Worm (Caenorhabditis elegans) whole organism, L4 larva: ENCODE results near the gene nsph-1.1.
A peak's percentile ranks its signal among the peaks of the same experiment; 100 is the strongest.

Source experiments
- F10B5.3 ChIP-seq: sonication (generic microtip); optimal IDR thresholded peaks from 2 replicates; lab custom pipeline; 2016; ENCODE audit warnings: mild to moderate bottlenecking, missing genetic modification characterization, missing compliant biosample characterization
- F26F4.8 ChIP-seq: fragments of 200-800 bp; sonication (Bioruptor generic); conservative IDR thresholded peaks from 2 replicates; pipeline ENCODE4 v1.3.6; 2022; ENCODE audit warnings: missing genetic modification characterization, missing compliant biosample characterization
- F49E8.2 ChIP-seq: sonication (generic microtip); optimal IDR thresholded peaks from 2 replicates; lab custom pipeline; 2016; ENCODE audit warnings: missing compliant biosample characterization, mild to moderate bottlenecking, missing genetic modification characterization, borderline replicate concordance
- T20F7.1 ChIP-seq: fragments of 200-800 bp; sonication (Bioruptor generic); optimal IDR thresholded peaks from 2 replicates; lab custom pipeline; 2018; ENCODE audit warnings: mild to moderate bottlenecking, missing genetic modification characterization, missing compliant biosample characterization
- Y105C5A.15 ChIP-seq: fragments of 200-800 bp; sonication (Bioruptor generic); IDR thresholded peaks from 2 replicates; pipeline ENCODE4 v1.3.6; 2022; ENCODE audit warnings: missing genetic modification characterization, missing compliant biosample characterization
- Y5F2A.4 ChIP-seq: fragments of 200-800 bp; sonication (Bioruptor generic); optimal IDR thresholded peaks from 2 replicates; lab custom pipeline; 2018; ENCODE audit warnings: mild to moderate bottlenecking, missing genetic modification characterization, missing compliant biosample characterization
- aly-2 ChIP-seq: sonication (generic microtip); optimal IDR thresholded peaks from 2 replicates; lab custom pipeline; 2018; ENCODE audit warnings: missing biosample characterization, missing genetic modification characterization
- ama-1 ChIP-seq: fragments of 150-350 bp; optimal IDR thresholded peaks from 2 replicates; lab custom pipeline; 2014; ENCODE audit warnings: inconsistent platforms, mixed read lengths
- arid-1 ChIP-seq: fragments of 200-800 bp; sonication (Bioruptor generic); conservative IDR thresholded peaks from 2 replicates; pipeline ENCODE4 v1.3.6; 2022; ENCODE audit warnings: missing genetic modification reagents, missing genetic modification characterization, missing compliant biosample characterization
- attf-4 ChIP-seq: sonication (generic microtip); optimal IDR thresholded peaks from 3 replicates; lab custom pipeline; 2017; ENCODE audit warnings: missing biosample characterization, missing genetic modification characterization
- ceh-20 ChIP-seq: fragments of 200-800 bp; sonication (Bioruptor generic); IDR thresholded peaks from 2 replicates; pipeline ENCODE4 v1.3.6; 2022; ENCODE audit warnings: missing genetic modification reagents, missing genetic modification characterization, missing compliant biosample characterization
- ceh-32 ChIP-seq: sonication (generic microtip); optimal IDR thresholded peaks from 2 replicates; lab custom pipeline; 2016; ENCODE audit warnings: mild to moderate bottlenecking, missing genetic modification characterization, missing compliant biosample characterization; ENCODE audit not compliant: poor library complexity
- ceh-44 ChIP-seq: fragments of 200-800 bp; sonication (Bioruptor generic); IDR thresholded peaks from 2 replicates; pipeline ENCODE4 v1.3.6; 2022; ENCODE audit warnings: missing genetic modification reagents, missing genetic modification characterization, missing compliant biosample characterization
- ceh-62 ChIP-seq: sonication (generic microtip); optimal IDR thresholded peaks from 2 replicates; lab custom pipeline; 2017; ENCODE audit warnings: missing biosample characterization, missing genetic modification characterization
- daf-12 ChIP-seq: fragments of 150-350 bp; optimal IDR thresholded peaks from 2 replicates; lab custom pipeline; 2014; ENCODE audit warnings: missing biosample characterization, missing genetic modification reagents, missing genetic modification characterization
- dmd-6 ChIP-seq: fragments of 200-800 bp; sonication (Bioruptor generic); IDR thresholded peaks from 2 replicates; pipeline ENCODE4 v1.3.6; 2022; ENCODE audit warnings: missing genetic modification reagents, missing genetic modification characterization, missing compliant biosample characterization
- dmd-9 ChIP-seq: fragments of 200-800 bp; sonication (Bioruptor generic); IDR thresholded peaks from 2 replicates; pipeline ENCODE4 v1.3.6; 2022; ENCODE audit warnings: missing genetic modification reagents, missing genetic modification characterization, missing compliant biosample characterization
- dpl-1 ChIP-seq: fragments of 150-350 bp; optimal IDR thresholded peaks from 2 replicates; lab custom pipeline; 2014; ENCODE audit warnings: missing biosample characterization, missing genetic modification reagents, missing genetic modification characterization
- duxl-1 ChIP-seq: sonication (generic microtip); optimal IDR thresholded peaks from 2 replicates; lab custom pipeline; 2016; ENCODE audit warnings: mild to moderate bottlenecking, missing genetic modification characterization, moderate library complexity, missing compliant biosample characterization; ENCODE audit not compliant: poor library complexity
- dve-1 ChIP-seq: sonication (generic microtip); optimal IDR thresholded peaks from 2 replicates; lab custom pipeline; 2017; ENCODE audit warnings: antibody characterized with exemption, mild to moderate bottlenecking, missing genetic modification characterization, missing compliant biosample characterization; ENCODE audit not compliant: insufficient read depth
- egl-43 ChIP-seq: fragments of 200-800 bp; sonication (Bioruptor generic); IDR thresholded peaks from 2 replicates; pipeline ENCODE4 v1.3.6; 2022; ENCODE audit warnings: missing genetic modification reagents, missing genetic modification characterization, missing compliant biosample characterization
- gei-8 ChIP-seq: fragments of 200-800 bp; sonication (Bioruptor generic); optimal IDR thresholded peaks from 2 replicates; lab custom pipeline; 2018; ENCODE audit warnings: mild to moderate bottlenecking, missing genetic modification characterization, missing compliant biosample characterization
- hlh-11 ChIP-seq: fragments of 200-800 bp; sonication (Bioruptor generic); optimal IDR thresholded peaks from 2 replicates; lab custom pipeline; 2018; ENCODE audit warnings: mild to moderate bottlenecking, missing genetic modification characterization, missing compliant biosample characterization
- jun-1 ChIP-seq: fragments of 150-350 bp; optimal IDR thresholded peaks from 2 replicates; lab custom pipeline; 2014; ENCODE audit warnings: missing biosample characterization, missing genetic modification reagents, missing genetic modification characterization
- lim-7 ChIP-seq: fragments of 200-800 bp; sonication (Bioruptor generic); IDR thresholded peaks from 2 replicates; pipeline ENCODE4 v1.3.6; 2022; ENCODE audit warnings: missing genetic modification characterization, missing compliant biosample characterization
- lin-1 ChIP-seq: fragments of 200-800 bp; sonication (Bioruptor generic); IDR thresholded peaks from 2 replicates; pipeline ENCODE4 v1.3.6; 2022; ENCODE audit warnings: missing genetic modification reagents, missing genetic modification characterization, missing compliant biosample characterization
- lin-15B ChIP-seq: fragments of 150-350 bp; sonication (generic microtip); optimal IDR thresholded peaks from 3 replicates; lab custom pipeline; 2014; ENCODE audit warnings: missing biosample characterization, missing genetic modification characterization
- lin-38 ChIP-seq: fragments of 200-800 bp; sonication (Bioruptor generic); IDR thresholded peaks from 2 replicates; pipeline ENCODE4 v1.3.6; 2022; ENCODE audit warnings: missing genetic modification reagents, missing genetic modification characterization, missing compliant biosample characterization
- lir-3 ChIP-seq: sonication (generic microtip); optimal IDR thresholded peaks from 2 replicates; lab custom pipeline; 2016; ENCODE audit warnings: mild to moderate bottlenecking, missing genetic modification characterization, missing compliant biosample characterization
- lsy-2 ChIP-seq, 2 experiments: fragments of 150-350 bp in 1 of 2; sonication (generic microtip) in 1 of 2; optimal IDR thresholded peaks; 2 replicates each; lab custom pipeline; 2014 to 2017; ENCODE audit warnings: missing biosample characterization in 2 of 2, missing genetic modification characterization in 2 of 2
- mep-1 ChIP-seq: fragments of 150-350 bp; sonication (generic microtip); optimal IDR thresholded peaks from 3 replicates; lab custom pipeline; 2014; ENCODE audit warnings: missing biosample characterization, missing genetic modification characterization
- mes-2 ChIP-seq: sonication (generic microtip); optimal IDR thresholded peaks from 2 replicates; lab custom pipeline; 2016; ENCODE audit warnings: missing genotype, mild to moderate bottlenecking, missing genetic modification characterization, missing compliant biosample characterization; ENCODE audit not compliant: poor library complexity, severe bottlenecking
- nhr-11 ChIP-seq: fragments of 150-350 bp; optimal IDR thresholded peaks from 2 replicates; lab custom pipeline; 2014; ENCODE audit warnings: missing biosample characterization, missing genetic modification characterization
- nhr-25 ChIP-seq: sonication (generic microtip); optimal IDR thresholded peaks from 2 replicates; lab custom pipeline; 2017; ENCODE audit warnings: missing genetic modification characterization, mild to moderate bottlenecking, missing compliant biosample characterization, antibody characterized with exemption, moderate library complexity, borderline replicate concordance; ENCODE audit not compliant: insufficient read depth
- nhr-28 ChIP-seq: fragments of 150-350 bp; optimal IDR thresholded peaks from 2 replicates; lab custom pipeline; 2014; ENCODE audit warnings: missing biosample characterization, missing genetic modification characterization
- nhr-42 ChIP-seq: fragments of 200-800 bp; sonication (Bioruptor generic); IDR thresholded peaks from 2 replicates; pipeline ENCODE4 v1.3.6; 2022; ENCODE audit warnings: missing genetic modification characterization, missing compliant biosample characterization
- nhr-6 ChIP-seq: fragments of 150-350 bp; optimal IDR thresholded peaks from 2 replicates; lab custom pipeline; 2014; ENCODE audit warnings: missing biosample characterization, missing genetic modification characterization
- pqm-1 ChIP-seq: sonication (generic microtip); optimal IDR thresholded peaks from 2 replicates; lab custom pipeline; 2017; ENCODE audit warnings: missing biosample characterization, missing genetic modification characterization
- sdz-12 ChIP-seq: fragments of 200-800 bp; sonication (Bioruptor generic); optimal IDR thresholded peaks from 2 replicates; lab custom pipeline; 2018; ENCODE audit warnings: mild to moderate bottlenecking, missing genetic modification characterization, missing compliant biosample characterization
- snpc-1.2 ChIP-seq: fragments of 200-800 bp; sonication (Bioruptor generic); IDR thresholded peaks from 2 replicates; pipeline ENCODE4 v1.3.6; 2022; ENCODE audit warnings: missing genetic modification reagents, missing genetic modification characterization, missing compliant biosample characterization
- spr-1 ChIP-seq: sonication (generic microtip); optimal IDR thresholded peaks from 2 replicates; lab custom pipeline; 2016; ENCODE audit warnings: mild to moderate bottlenecking, missing genetic modification characterization, missing compliant biosample characterization
- tag-97 ChIP-seq: fragments of 200-800 bp; sonication (Bioruptor generic); IDR thresholded peaks from 2 replicates; pipeline ENCODE4 v1.3.6; 2022; ENCODE audit warnings: missing genetic modification characterization, missing compliant biosample characterization
- tra-1 ChIP-seq: fragments of 200-800 bp; sonication (Bioruptor generic); IDR thresholded peaks from 2 replicates; pipeline ENCODE4 v1.3.6; 2022; ENCODE audit warnings: missing genetic modification reagents, missing genetic modification characterization, missing compliant biosample characterization
- unc-130 ChIP-seq: sonication (generic microtip); optimal IDR thresholded peaks from 2 replicates; lab custom pipeline; 2016; ENCODE audit warnings: missing genetic modification reagents, missing genetic modification characterization, missing compliant biosample characterization
- unc-39 ChIP-seq: sonication (generic microtip); optimal IDR thresholded peaks from 2 replicates; lab custom pipeline; 2017; ENCODE audit warnings: missing biosample characterization, missing genetic modification characterization
- zfp-3 ChIP-seq: fragments of 200-800 bp; sonication (Bioruptor generic); conservative IDR thresholded peaks from 2 replicates; pipeline ENCODE4 v1.3.6; 2022; ENCODE audit warnings: missing genetic modification reagents, missing genetic modification characterization, missing compliant biosample characterization
- zip-11 ChIP-seq: fragments of 200-800 bp; sonication (Bioruptor generic); IDR thresholded peaks from 2 replicates; pipeline ENCODE4 v1.3.6; 2022; ENCODE audit warnings: missing genetic modification characterization, missing compliant biosample characterization
- zip-2 ChIP-seq: fragments of 150-350 bp; optimal IDR thresholded peaks from 2 replicates; lab custom pipeline; 2014; ENCODE audit warnings: missing biosample characterization, missing genetic modification characterization
- ztf-7 ChIP-seq: fragments of 150-350 bp; optimal IDR thresholded peaks from 2 replicates; lab custom pipeline; 2014; ENCODE audit warnings: missing biosample characterization, missing genetic modification characterization

The nsph-1.1 gene

DNA sequence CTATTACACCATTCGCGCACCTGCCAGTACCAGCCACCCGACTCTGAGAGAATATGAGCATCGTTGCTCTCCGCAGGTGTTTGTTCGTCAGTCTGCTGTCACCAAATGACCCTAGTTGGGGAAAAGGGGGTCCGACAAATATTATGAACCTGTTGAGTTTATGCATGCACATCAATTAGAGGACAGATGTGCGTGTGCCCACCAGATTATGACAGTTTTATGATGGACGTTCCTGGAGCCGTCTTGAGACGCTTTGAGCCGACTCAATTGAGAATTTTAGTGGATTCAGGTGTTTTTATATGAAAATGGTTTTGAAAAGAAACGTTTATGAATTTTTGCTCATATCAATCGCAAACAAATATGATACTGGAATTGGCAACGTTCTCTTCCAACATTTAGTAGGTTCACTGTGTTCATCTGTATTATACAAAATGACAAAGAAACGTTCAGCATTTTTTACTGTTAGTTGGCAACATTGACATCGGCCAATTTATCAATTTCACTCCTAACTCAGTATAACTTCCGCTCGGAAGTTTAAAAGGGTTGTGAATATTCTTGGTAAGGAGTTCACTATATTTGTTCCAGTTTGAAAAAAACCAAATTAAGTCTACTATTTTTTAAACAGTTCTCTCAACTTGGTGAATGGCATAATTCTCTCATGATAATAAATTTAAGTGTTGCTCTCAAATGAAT, 19.2 kb upstream of the nsph-1.1 start (continued):
- TF ChIP-seq nhr-42 (GFP tag; lab: Robert Waterston, UW) (peak; percentile 54), ceh-20 (GFP tag; lab: Robert Waterston, UW) (peak; percentile 78; the same call in 1 of the 2 replicates), Y5F2A.4 (GFP tag; lab: Kevin White, UChicago) (peak; percentile 42), jun-1 (tag; lab: Kevin White, UChicago) (no peak), T20F7.1 (peak; percentile 68), dmd-9 (GFP tag; lab: Robert Waterston, UW) (no peak; the same call in 1 of the 2 replicates), duxl-1 (tag; lab: Kevin White, UChicago) (peak; percentile 83), attf-4 (tag; lab: Kevin White, UChicago) (no peak), ceh-32 (tag; lab: Kevin White, UChicago) (no peak), nhr-25 (peak; percentile 67), egl-43 (GFP tag; lab: Robert Waterston, UW) (0 out of 2 replicates have a peak, but pooled peaks have one; percentile 25), dmd-6 (GFP tag; lab: Robert Waterston, UW) (peak; percentile 52), nhr-6 (peak; percentile 30), nhr-28 (tag; lab: Kevin White, UChicago) (peak; percentile 15), spr-1 (tag; lab: Kevin White, UChicago) (peak; percentile 57), lir-3 (tag; lab: Kevin White, UChicago) (no peak), hlh-11 (tag; lab: Kevin White, UChicago) (peak; percentile 70), tra-1 (peak; percentile 77; the same call in 1 of the 2 replicates), mep-1 (tag; lab: Kevin White, UChicago) (peak; percentile 80), nhr-11 (tag; lab: Kevin White, UChicago) (peak; percentile 23), lin-38 (GFP tag; lab: Robert Waterston, UW) (peak; percentile 58; the same call in 1 of the 2 replicates), snpc-1.2 (peak; percentile 58; the same call in 1 of the 2 replicates), lsy-2 (tag; optimal IDR thresholded peaks at IDR 0.05; lab: Kevin White, UChicago) (peak; percentile 47 to 51), gei-8 (GFP tag; lab: Kevin White, UChicago) (peak; percentile 22), ceh-44 (GFP tag; lab: Robert Waterston, UW) (no peak), mes-2 (tag; lab: Kevin White, UChicago) (peak; percentile 57), lim-7 (GFP tag; lab: Robert Waterston, UW) (peak; percentile 60; the same call in 1 of the 2 replicates), zip-2 (no peak), dve-1 (tag; lab: Kevin White, UChicago) (peak; percentile 75), zfp-3 (GFP tag; lab: Robert Waterston, UW) (peak; percentile 96), unc-39 (tag; lab: Kevin White, UChicago) (no peak), F10B5.3 (tag; lab: Kevin White, UChicago) (no peak)
- TF ChIP-seq, all 104 proteins: peak for 49

DNA sequence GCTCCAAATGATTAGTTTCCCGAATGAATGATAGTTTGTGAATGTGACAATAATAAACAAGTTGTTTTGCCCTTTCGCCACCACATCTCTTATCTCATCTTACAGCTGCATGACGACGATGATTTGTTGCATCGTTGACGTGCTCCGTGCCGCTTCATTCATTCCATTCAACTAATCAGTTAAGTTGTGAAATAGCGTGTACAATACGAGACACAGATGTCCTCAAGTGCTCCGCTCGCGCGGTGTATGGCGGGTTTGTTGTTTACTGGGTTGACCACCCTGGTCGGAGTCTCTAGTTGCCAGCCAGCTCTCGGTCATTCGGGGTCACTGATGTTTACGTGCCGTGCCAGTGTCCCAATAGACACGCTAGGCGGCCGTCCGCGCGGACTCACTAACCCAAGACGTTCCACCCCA, 18.6 kb upstream of the nsph-1.1 start:
- no peak for TF ChIP-seq dpl-1 (GFP tag; lab: Kevin White, UChicago)
- TF ChIP-seq sdz-12 (GFP tag; lab: Kevin White, UChicago), result no peak
- TF ChIP-seq nhr-11 (tag; lab: Kevin White, UChicago), result no peak
- no peak for TF ChIP-seq ceh-62 (tag; lab: Kevin White, UChicago)
- TF ChIP-seq lim-7 (GFP tag; lab: Robert Waterston, UW), result no peak
- no peak for TF ChIP-seq duxl-1 (tag; lab: Kevin White, UChicago)
- no peak for TF ChIP-seq zip-11
- TF ChIP-seq F26F4.8 (GFP tag; lab: Robert Waterston, UW), result no peak
- no peak for TF ChIP-seq daf-12 (tag; lab: Kevin White, UChicago)
- TF ChIP-seq F49E8.2 (tag; lab: Kevin White, UChicago), result no peak
- TF ChIP-seq tag-97 (GFP tag; lab: Robert Waterston, UW), result no peak
- no peak for TF ChIP-seq pqm-1 (tag; lab: Kevin White, UChicago)
- TF ChIP-seq Y105C5A.15 (GFP tag; lab: Robert Waterston, UW), result no peak
- peak; percentile 10 for TF ChIP-seq ztf-7 (tag; lab: Kevin White, UChicago)
- TF ChIP-seq aly-2 (tag; lab: Kevin White, UChicago), result no peak
- no peak for TF ChIP-seq ama-1 (lab: Kevin White, UChicago)
- TF ChIP-seq jun-1 (tag; lab: Kevin White, UChicago), result no peak
- no peak for TF ChIP-seq lin-1 (GFP tag; lab: Robert Waterston, UW)
- no peak for TF ChIP-seq arid-1
- TF ChIP-seq unc-130 (GFP tag; lab: Kevin White, UChicago), result no peak
- no peak for TF ChIP-seq zfp-3 (GFP tag; lab: Robert Waterston, UW)
- TF ChIP-seq lin-15B, result no peak
- peak; percentile 38 for TF ChIP-seq nhr-28 (tag; lab: Kevin White, UChicago)
